Fruit fly (Drosophila melanogaster): ENCODE data around the gene Obp8a.

The Obp8a gene

DNA sequence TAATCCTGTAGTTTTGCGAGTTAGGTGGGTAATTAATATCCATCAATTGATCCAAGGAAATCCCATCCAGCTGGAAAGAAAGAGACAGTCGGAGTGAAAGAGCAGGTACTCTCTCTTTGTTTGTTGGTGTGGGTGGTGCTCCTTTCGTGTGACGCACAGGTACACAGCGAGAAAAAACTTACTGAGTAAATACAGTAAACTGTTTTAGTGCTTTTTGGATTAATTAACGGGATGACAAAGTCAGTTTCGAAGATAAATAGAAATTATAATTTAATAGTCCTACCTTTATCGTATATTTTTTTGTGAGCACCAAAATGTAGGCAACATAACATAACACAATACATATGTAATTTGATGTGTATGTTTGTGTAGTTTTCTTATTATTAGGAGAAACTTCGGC, 33.4 kb downstream of the Obp8a start (continued):
- TF ChIP-seq ken (GFP tag; IDR thresholded peaks at IDR 0.05) (no peak), grn (GFP tag; optimal IDR thresholded peaks at IDR 0.05) (no peak), sens (GFP tag) (peak; percentile 59), ash1 (GFP tag; optimal IDR thresholded peaks at IDR 0.05) (no peak), abd-A (tag; optimal IDR thresholded peaks at IDR 0.05) (no peak), kay (GFP tag; optimal IDR thresholded peaks at IDR 0.05) (no peak), CG11695 (GFP tag; IDR thresholded peaks at IDR 0.05) (no peak), mam (GFP tag; optimal IDR thresholded peaks at IDR 0.05) (no peak), CG30431 (GFP tag; optimal IDR thresholded peaks at IDR 0.05) (no peak), CG18619 (GFP tag; optimal IDR thresholded peaks at IDR 0.05) (no peak), CG14860 (GFP tag; IDR thresholded peaks at IDR 0.05; ENCODE audit: partially characterized antibody) (no peak), CG4730 (GFP tag; IDR thresholded peaks at IDR 0.05) (no peak), CG1832 (GFP tag; optimal IDR thresholded peaks at IDR 0.05) (no peak), CG17186 (GFP tag; optimal IDR thresholded peaks at IDR 0.05) (no peak), Dfd (GFP tag; optimal IDR thresholded peaks at IDR 0.05) (no peak), CG4404 (GFP tag; IDR thresholded peaks at IDR 0.05) (no peak), ato (GFP tag; IDR thresholded peaks at IDR 0.05; ENCODE audit: partially characterized antibody) (no peak), CG1647 (GFP tag; optimal IDR thresholded peaks at IDR 0.05) (no peak), Rx (GFP tag; IDR thresholded peaks at IDR 0.05) (no peak), Doc2 (GFP tag; IDR thresholded peaks at IDR 0.05) (no peak), dmrt11E (tag; optimal IDR thresholded peaks at IDR 0.05) (peak; percentile 62), CG7372 (GFP tag; IDR thresholded peaks at IDR 0.05) (no peak), sim (GFP tag; IDR thresholded peaks at IDR 0.05) (no peak), dysf (GFP tag; IDR thresholded peaks at IDR 0.05) (no peak), CG6791 (GFP tag; IDR thresholded peaks at IDR 0.05; ENCODE audit: partially characterized antibody) (no peak), jigr1 (GFP tag; IDR thresholded peaks at IDR 0.05) (no peak), CTCF (GFP tag; optimal IDR thresholded peaks at IDR 0.05) (no peak), crp (GFP tag; optimal IDR thresholded peaks at IDR 0.05) (no peak), Adf1 (GFP tag; IDR thresholded peaks at IDR 0.05) (no peak), gcm (GFP tag; optimal IDR thresholded peaks at IDR 0.05) (no peak), CG11456 (GFP tag; IDR thresholded peaks at IDR 0.05) (no peak), cg (GFP tag; optimal IDR thresholded peaks at IDR 0.05) (peak; percentile 61), pan (optimal IDR thresholded peaks at IDR 0.05) (no peak), pan (GFP tag; optimal IDR thresholded peaks at IDR 0.05 in 1 of 2, IDR thresholded peaks at IDR 0.05 in 1 of 2) (no peak), Xrp1 (GFP tag; IDR thresholded peaks at IDR 0.05) (peak; percentile 54; the same call in 1 of the 2 replicates), CG16779 (GFP tag; IDR thresholded peaks at IDR 0.05) (no peak), Atf6 (GFP tag; IDR thresholded peaks at IDR 0.05) (no peak), CoRest (tag; optimal IDR thresholded peaks at IDR 0.05) (no peak), Trl (optimal IDR thresholded peaks at IDR 0.05) (no peak), Trl (GFP tag; optimal IDR thresholded peaks at IDR 0.05) (no peak), stc (GFP tag; IDR thresholded peaks at IDR 0.05) (no peak), sug (tag; optimal IDR thresholded peaks at IDR 0.05) (no peak), CG4328 (GFP tag; optimal IDR thresholded peaks at IDR 0.05) (no peak), CG17612 (GFP tag; IDR thresholded peaks at IDR 0.05) (no peak), fd102C (GFP tag; optimal IDR thresholded peaks at IDR 0.05) (peak; percentile 27), H2.0 (GFP tag; IDR thresholded peaks at IDR 0.05) (no peak), CG6765 (GFP tag; optimal IDR thresholded peaks at IDR 0.05) (no peak), ab (GFP tag; optimal IDR thresholded peaks at IDR 0.05) (no peak), ewg (GFP tag; optimal IDR thresholded peaks at IDR 0.05) (no peak), CG17568 (GFP tag; optimal IDR thresholded peaks at IDR 0.05) (no peak), Bgb (GFP tag; IDR thresholded peaks at IDR 0.05; ENCODE audit: partially characterized antibody) (no peak), CG7928 (GFP tag; optimal IDR thresholded peaks at IDR 0.05) (no peak), usp (GFP tag; optimal IDR thresholded peaks at IDR 0.05) (no peak), chinmo (GFP tag; IDR thresholded peaks at IDR 0.05; ENCODE audit: partially characterized antibody) (no peak)

Measured in whole organism, embryonic.